Worm (Caenorhabditis elegans): ENCODE measurements around the gene ZC239.20.

ZC239.20 gene

ce11 chrII:3206423-3206989 is at the start of gene ZC239.20, which contains the start of gene ZC239.21:
Gene ZC239.20, minus strand, starts transcription at chrII:3206523.
Gene ZC239.21, plus strand, starts transcription at chrII:3206939.
- TF ChIP-seq nhr-232 (tag; optimal IDR thresholded peaks at IDR 0.05), result no peak
- TF ChIP-seq gmeb-2 (tag; optimal IDR thresholded peaks at IDR 0.05), result no peak
- TF ChIP-seq nfya-1 (tag; optimal IDR thresholded peaks at IDR 0.05), result no peak
- TF ChIP-seq elt-4 (tag; optimal IDR thresholded peaks at IDR 0.05), result no peak
- TF ChIP-seq lim-6 (tag; optimal IDR thresholded peaks at IDR 0.05), result no peak
- no peak for TF ChIP-seq Y22D7AL.16 (tag; optimal IDR thresholded peaks at IDR 0.05)
- no peak for TF ChIP-seq hlh-8 (tag; optimal IDR thresholded peaks at IDR 0.05)
- no peak for TF ChIP-seq ceh-48 (tag; optimal IDR thresholded peaks at IDR 0.05)

DNA sequence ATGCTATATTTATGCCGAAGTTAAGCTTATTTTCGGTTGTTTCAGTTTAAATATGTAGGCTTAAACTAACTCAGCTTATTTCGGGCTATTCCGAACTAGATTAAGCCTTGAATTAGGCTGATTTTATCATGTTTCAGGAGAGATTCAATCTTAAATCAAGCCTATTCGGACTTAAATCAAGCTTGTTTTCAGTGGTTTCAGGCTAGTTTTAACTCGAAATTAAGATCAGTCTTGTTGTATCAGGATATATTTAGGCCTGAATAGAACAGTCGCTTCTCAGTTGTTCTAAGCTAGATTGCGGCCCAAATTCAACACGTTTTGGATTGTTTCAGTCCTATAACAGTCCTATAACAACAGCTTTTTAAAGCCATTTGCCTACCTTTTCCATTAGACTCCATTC is 45.5 kb upstream of the ZC239.20 start:
- TF ChIP-seq gmeb-2 (tag; optimal IDR thresholded peaks at IDR 0.05) (no peak), hlh-13 (GFP tag; optimal IDR thresholded peaks at IDR 0.05) (no peak), ceh-45 (GFP tag; IDR thresholded peaks at IDR 0.05) (no peak), ceh-30 (tag; optimal IDR thresholded peaks at IDR 0.05) (no peak), dve-1 (tag; optimal IDR thresholded peaks at IDR 0.05) (no peak), syd-9 (tag; optimal IDR thresholded peaks at IDR 0.05) (no peak), rnt-1 (tag; optimal IDR thresholded peaks at IDR 0.05) (no peak), sox-4 (tag; optimal IDR thresholded peaks at IDR 0.05) (no peak), hlh-6 (tag; optimal IDR thresholded peaks at IDR 0.05) (no peak), K02D7.2 (tag; optimal IDR thresholded peaks at IDR 0.05) (no peak), C38D4.7 (GFP tag; optimal IDR thresholded peaks at IDR 0.05) (no peak), tbx-2 (tag; optimal IDR thresholded peaks at IDR 0.05) (no peak), che-1 (tag; optimal IDR thresholded peaks at IDR 0.05) (no peak), mec-3 (tag; optimal IDR thresholded peaks at IDR 0.05; ENCODE audit: borderline replicate concordance) (no peak), pat-9 (tag; optimal IDR thresholded peaks at IDR 0.05) (no peak), K09A11.1 (tag; optimal IDR thresholded peaks at IDR 0.05; ENCODE audit: insufficient read depth) (no peak), ztf-16 (tag; optimal IDR thresholded peaks at IDR 0.05) (no peak), pqm-1 (tag; optimal IDR thresholded peaks at IDR 0.05) (no peak)

DNA sequence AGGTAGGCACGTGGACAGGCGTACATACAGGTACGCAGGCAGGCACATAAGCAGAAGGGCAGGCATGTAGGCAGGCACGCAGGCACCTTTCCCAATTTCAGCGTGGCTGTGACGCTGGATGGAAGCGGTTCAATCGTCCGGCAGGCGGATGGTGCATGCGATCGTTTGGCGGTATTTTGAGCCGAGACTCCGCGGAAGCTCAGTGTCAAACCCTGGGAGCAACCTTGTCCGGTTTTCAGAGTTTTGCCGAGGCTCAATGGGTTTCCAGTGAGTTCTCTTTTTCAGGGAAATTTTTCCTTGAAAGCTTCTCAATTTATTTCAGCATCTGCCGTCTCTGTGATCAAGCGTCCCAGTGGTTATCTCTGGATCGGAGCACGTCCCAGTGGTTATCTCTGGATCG is 43.9 kb upstream of the ZC239.20 start:
- TF ChIP-seq ceh-30 (tag; optimal IDR thresholded peaks at IDR 0.05) (no peak), hlh-13 (GFP tag; optimal IDR thresholded peaks at IDR 0.05) (no peak), ceh-31 (tag; optimal IDR thresholded peaks at IDR 0.05) (no peak), unc-42 (tag; optimal IDR thresholded peaks at IDR 0.05) (no peak), ceh-2 (tag; optimal IDR thresholded peaks at IDR 0.05) (no peak), nhr-232 (tag; optimal IDR thresholded peaks at IDR 0.05) (no peak), odd-2 (tag; optimal IDR thresholded peaks at IDR 0.05) (no peak), fax-1 (tag; optimal IDR thresholded peaks at IDR 0.05) (no peak), T23F11.4 (GFP tag; optimal IDR thresholded peaks at IDR 0.05) (no peak), ahr-1 (tag; optimal IDR thresholded peaks at IDR 0.05) (no peak), che-1 (tag; optimal IDR thresholded peaks at IDR 0.05) (no peak), C08G9.2 (tag; optimal IDR thresholded peaks at IDR 0.05) (no peak), dve-1 (tag; optimal IDR thresholded peaks at IDR 0.05) (no peak), fkh-10 (GFP tag; optimal IDR thresholded peaks at IDR 0.05) (no peak), pat-9 (tag; optimal IDR thresholded peaks at IDR 0.05) (no peak), gmeb-2 (tag; optimal IDR thresholded peaks at IDR 0.05) (no peak), nhr-11 (tag; optimal IDR thresholded peaks at IDR 0.05) (no peak), hlh-15 (tag; optimal IDR thresholded peaks at IDR 0.05) (no peak), npax-4 (tag; optimal IDR thresholded peaks at IDR 0.05) (no peak), pax-1 (tag; optimal IDR thresholded peaks at IDR 0.05) (no peak)

DNA sequence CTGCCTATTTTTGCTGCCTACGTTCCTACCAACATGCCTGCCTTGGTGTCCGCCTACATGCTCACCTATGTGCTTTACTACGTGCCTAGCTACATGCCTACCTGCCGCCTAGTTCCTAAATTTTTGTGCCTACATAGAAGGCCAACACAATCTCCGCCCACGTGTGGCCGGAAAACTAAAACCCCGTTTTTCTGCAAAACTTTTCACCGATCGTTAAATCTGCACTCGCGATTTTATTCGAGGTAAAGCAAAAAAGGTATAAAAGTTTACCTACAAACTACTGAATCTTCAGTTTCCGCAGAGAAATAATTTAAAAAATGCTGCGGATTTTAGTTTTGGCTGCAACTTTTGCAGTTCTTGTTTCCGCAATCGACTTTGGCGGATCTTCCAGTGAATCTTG is 43.1 kb upstream of the ZC239.20 start, which contains the start of gene clec-124:
TSS of gene clec-124 (plus strand) at position 301 of the 400 bp plus-strand sequence.
- TF ChIP-seq C38D4.7 (GFP tag; optimal IDR thresholded peaks at IDR 0.05) (no peak), unc-86 (tag; optimal IDR thresholded peaks at IDR 0.05) (no peak), madf-2 (tag; optimal IDR thresholded peaks at IDR 0.05) (no peak), ceh-9 (tag; optimal IDR thresholded peaks at IDR 0.05) (no peak)

Data from whole organism, late embryonic.